Fruit fly (Drosophila melanogaster) whole organism, embryonic: ENCODE results near the gene CG13658.

ENCODE experiments used
- B-H1 ChIP-seq: fragments of 200-800 bp; sonication (Bioruptor generic); IDR thresholded peaks from 3 replicates; pipeline ENCODE4 v1.3.6; 2022; ENCODE audit warnings: missing biosample characterization, missing genetic modification characterization
- Bgb ChIP-seq: fragments of 200-800 bp; sonication (Bioruptor generic); IDR thresholded peaks from 2 replicates; pipeline ENCODE4 v1.3.6; 2022; ENCODE audit warnings: missing biosample characterization, missing genetic modification characterization; ENCODE audit not compliant: partially characterized antibody
- CG11696 ChIP-seq: fragments of 200-800 bp; sonication (Bioruptor generic); IDR thresholded peaks from 2 replicates; pipeline ENCODE4 v1.3.6; 2022; ENCODE audit warnings: missing biosample characterization, missing genetic modification characterization
- CG12071 ChIP-seq: fragments of 200-800 bp; sonication (Bioruptor generic); optimal IDR thresholded peaks from 3 replicates; lab custom pipeline; 2018; ENCODE audit warnings: missing biosample characterization, mild to moderate bottlenecking, missing genetic modification characterization
- CG12391 ChIP-seq: fragments of 200-800 bp; sonication (Bioruptor generic); optimal IDR thresholded peaks from 3 replicates; lab custom pipeline; 2018; ENCODE audit warnings: missing biosample characterization, mild to moderate bottlenecking, missing genetic modification characterization, moderate library complexity
- CG13296 ChIP-seq: fragments of 200-800 bp; sonication (Bioruptor generic); optimal IDR thresholded peaks from 3 replicates; lab custom pipeline; 2018; ENCODE audit warnings: missing biosample characterization, mild to moderate bottlenecking, missing genetic modification characterization
- CG13894 ChIP-seq: fragments of 200-800 bp; sonication (Bioruptor generic); optimal IDR thresholded peaks from 3 replicates; lab custom pipeline; 2018; ENCODE audit warnings: missing biosample characterization, mild to moderate bottlenecking, missing genetic modification characterization, moderate library complexity
- CG14965 ChIP-seq: fragments of 200-800 bp; sonication (Bioruptor generic); optimal IDR thresholded peaks from 2 replicates; lab custom pipeline; 2016; ENCODE audit warnings: missing biosample characterization, missing genetic modification characterization, borderline replicate concordance
- CG15073 ChIP-seq: fragments of 200-800 bp; sonication (Bioruptor generic); optimal IDR thresholded peaks from 2 replicates; lab custom pipeline; 2016; ENCODE audit warnings: missing biosample characterization, missing genetic modification characterization
- CG15601 ChIP-seq: fragments of 200-800 bp; sonication (Bioruptor generic); optimal IDR thresholded peaks from 3 replicates; lab custom pipeline; 2019; ENCODE audit warnings: missing biosample characterization, mild to moderate bottlenecking, missing genetic modification characterization, moderate library complexity
- CG16815 ChIP-seq: fragments of 200-800 bp; sonication (Bioruptor generic); optimal IDR thresholded peaks from 3 replicates; lab custom pipeline; 2017; ENCODE audit warnings: missing biosample characterization, mild to moderate bottlenecking, missing genetic modification characterization
- CG1832 ChIP-seq: fragments of 200-800 bp; sonication (Bioruptor generic); optimal IDR thresholded peaks from 2 replicates; lab custom pipeline; 2017; ENCODE audit warnings: missing biosample characterization, mild to moderate bottlenecking, missing genetic modification characterization, inconsistent platforms
- CG2678 ChIP-seq: fragments of 200-800 bp; sonication (Bioruptor generic); optimal IDR thresholded peaks from 3 replicates; lab custom pipeline; 2019; ENCODE audit warnings: missing biosample characterization, mild to moderate bottlenecking, missing genetic modification characterization, moderate library complexity
- CG30020 ChIP-seq: fragments of 200-800 bp; optimal IDR thresholded peaks from 2 replicates; lab custom pipeline; 2019; ENCODE audit warnings: missing biosample characterization, mild to moderate bottlenecking, missing genetic modification characterization, moderate library complexity
- CG3065 ChIP-seq: fragments of 200-800 bp; sonication (Bioruptor generic); optimal IDR thresholded peaks from 2 replicates; lab custom pipeline; 2016; ENCODE audit warnings: missing biosample characterization, missing genetic modification characterization
- CG34422 ChIP-seq: fragments of 200-800 bp; sonication (Bioruptor generic); IDR thresholded peaks from 3 replicates; pipeline ENCODE4 v1.3.6; 2022; ENCODE audit warnings: missing biosample characterization, missing genetic modification characterization
- CG8281 ChIP-seq: fragments of 200-800 bp; sonication (Bioruptor generic); optimal IDR thresholded peaks from 2 replicates; lab custom pipeline; 2018; ENCODE audit warnings: missing biosample characterization, mild to moderate bottlenecking, missing genetic modification characterization, moderate library complexity
- CG8924 ChIP-seq: fragments of 200-800 bp; optimal IDR thresholded peaks from 3 replicates; lab custom pipeline; 2019; ENCODE audit warnings: missing biosample characterization, mild to moderate bottlenecking, missing genetic modification characterization, moderate library complexity
- D ChIP-seq, 2 experiments: fragments of 200-800 bp in 1 of 2; fragments of >200 bp in 1 of 2; sonication (Bioruptor generic) in 1 of 2; optimal IDR thresholded peaks; 2 replicates in 1 of 2; 3 replicates in 1 of 2; lab custom pipeline; 2017; ENCODE audit warnings: mild to moderate bottlenecking in 1 of 2, missing biosample characterization in 1 of 2, missing genetic modification characterization in 1 of 2, missing genetic modification reagents in 1 of 2
- GATAe ChIP-seq: fragments of 200-800 bp; sonication (Bioruptor generic); conservative IDR thresholded peaks from 2 replicates; pipeline ENCODE4 v1.3.6; 2022; ENCODE audit warnings: missing biosample characterization, missing genetic modification characterization
- Gsc ChIP-seq: fragments of 200-800 bp; sonication (Bioruptor generic); IDR thresholded peaks from 2 replicates; pipeline ENCODE4 v1.3.6; 2022; ENCODE audit warnings: missing biosample characterization, missing genetic modification characterization
- Med ChIP-seq: fragments of 200-800 bp; sonication (Bioruptor generic); peaks from one replicate; lab custom pipeline; 2016; ENCODE audit warnings: missing biosample characterization, missing genetic modification characterization, mild to moderate bottlenecking, inconsistent platforms, moderate library complexity
- NFAT ChIP-seq: fragments of 200-800 bp; sonication (Bioruptor generic); IDR thresholded peaks from 2 replicates; pipeline ENCODE4 v1.3.6; 2022; ENCODE audit warnings: missing biosample characterization, missing genetic modification characterization
- Neu2 ChIP-seq: fragments of 200-800 bp; sonication (Bioruptor generic); optimal IDR thresholded peaks from 3 replicates; lab custom pipeline; 2016; ENCODE audit warnings: missing biosample characterization, missing genetic modification characterization, borderline replicate concordance
- Pdp1 ChIP-seq, 2 experiments: fragments of 200-800 bp; sonication (Bioruptor generic); optimal IDR thresholded peaks; 3 replicates each; lab custom pipeline; 2016; ENCODE audit warnings: missing biosample characterization in 2 of 2, missing genetic modification characterization in 2 of 2, mild to moderate bottlenecking in 1 of 2, moderate library complexity in 1 of 2
- Scr ChIP-seq: fragments of 200-800 bp; sonication (Bioruptor generic); IDR thresholded peaks from 2 replicates; pipeline ENCODE4 v1.3.6; 2022; ENCODE audit warnings: missing biosample characterization, missing genetic modification characterization; ENCODE audit not compliant: partially characterized antibody
- Side ChIP-seq: fragments of 200-800 bp; sonication (Bioruptor generic); optimal IDR thresholded peaks from 2 replicates; lab custom pipeline; 2016; ENCODE audit warnings: missing biosample characterization, missing genetic modification characterization
- Stat92E ChIP-seq, 3 experiments: fragments of >200 bp in 2 of 3; fragments of 200-800 bp in 1 of 3; sonication (Bioruptor generic) in 1 of 3; optimal IDR thresholded peaks; 2 replicates each; lab custom pipeline; 2017 to 2019; ENCODE audit warnings: missing biosample characterization in 3 of 3, missing genetic modification characterization in 3 of 3, mild to moderate bottlenecking in 1 of 3, moderate library complexity in 1 of 3
- aop ChIP-seq: fragments of 200-800 bp; sonication (Bioruptor generic); IDR thresholded peaks from 2 replicates; pipeline ENCODE4 v1.3.6; 2022; ENCODE audit warnings: missing biosample characterization, missing genetic modification characterization
- ase ChIP-seq: fragments of 200-800 bp; sonication (Bioruptor generic); IDR thresholded peaks from 3 replicates; pipeline ENCODE4 v1.3.6; 2022; ENCODE audit warnings: missing biosample characterization, missing genetic modification characterization
- ci ChIP-seq: fragments of 200-800 bp; sonication (Bioruptor generic); IDR thresholded peaks from 3 replicates; pipeline ENCODE4 v1.3.6; 2022; ENCODE audit warnings: missing biosample characterization, missing genetic modification characterization
- gcm2 ChIP-seq: fragments of 200-800 bp; sonication (Bioruptor generic); optimal IDR thresholded peaks from 2 replicates; lab custom pipeline; 2016; ENCODE audit warnings: missing biosample characterization, missing genetic modification characterization
- knrl ChIP-seq: fragments of 200-800 bp; sonication (Bioruptor generic); IDR thresholded peaks from 3 replicates; pipeline ENCODE4 v1.3.6; 2022; ENCODE audit warnings: missing biosample characterization, missing genetic modification characterization; ENCODE audit not compliant: partially characterized antibody
- lov ChIP-seq, 2 experiments: fragments of 200-800 bp in 1 of 2; fragments of >200 bp in 1 of 2; sonication (Bioruptor generic) in 1 of 2; IDR thresholded peaks in 1 of 2; optimal IDR thresholded peaks in 1 of 2; 2 replicates in 1 of 2; 3 replicates in 1 of 2; pipeline versions ENCODE4 v1.3.6 to Lab custom; 2017 to 2022; ENCODE audit warnings: missing biosample characterization in 1 of 2, missing genetic modification characterization in 1 of 2
- mirr ChIP-seq: fragments of 200-800 bp; sonication (Bioruptor generic); optimal IDR thresholded peaks from 3 replicates; lab custom pipeline; 2018; ENCODE audit warnings: missing biosample characterization, mild to moderate bottlenecking, missing genetic modification characterization
- pan ChIP-seq, 4 experiments: fragments of >200 bp in 3 of 4; fragments of 200-800 bp in 1 of 4; sonication (Bioruptor generic) in 1 of 4; optimal IDR thresholded peaks in 3 of 4; IDR thresholded peaks in 1 of 4; 2 replicates each; pipeline versions ENCODE4 v1.3.6 to Lab custom; 2017 to 2022; ENCODE audit warnings: missing biosample characterization in 2 of 4, missing genetic modification characterization in 2 of 4, mixed read lengths in 1 of 4
- ro ChIP-seq: fragments of 200-800 bp; sonication (Bioruptor generic); IDR thresholded peaks from 2 replicates; pipeline ENCODE4 v1.3.6; 2022; ENCODE audit warnings: missing biosample characterization, missing genetic modification characterization
- sisA ChIP-seq: fragments of 200-800 bp; sonication (Bioruptor generic); IDR thresholded peaks from 2 replicates; pipeline ENCODE4 v1.3.6; 2022; ENCODE audit warnings: missing biosample characterization, missing genetic modification characterization
- sob ChIP-seq: fragments of 200-800 bp; sonication (Bioruptor generic); IDR thresholded peaks from 2 replicates; pipeline ENCODE4 v1.3.6; 2022; ENCODE audit warnings: missing biosample characterization, missing genetic modification characterization
- sug ChIP-seq: fragments of 200-800 bp; optimal IDR thresholded peaks from 2 replicates; lab custom pipeline; 2019; ENCODE audit warnings: missing biosample characterization, mild to moderate bottlenecking, missing genetic modification characterization, moderate library complexity
- tna ChIP-seq: fragments of 200-800 bp; sonication (Bioruptor generic); IDR thresholded peaks from 2 replicates; pipeline ENCODE4 v1.3.6; 2022; ENCODE audit warnings: missing biosample characterization, missing genetic modification characterization; ENCODE audit not compliant: partially characterized antibody
- toy ChIP-seq: fragments of 200-800 bp; sonication (Bioruptor generic); IDR thresholded peaks from 2 replicates; pipeline ENCODE4 v1.3.6; 2022; ENCODE audit warnings: missing biosample characterization, missing genetic modification characterization
- ttk ChIP-seq: fragments of 200-800 bp; sonication (Bioruptor generic); IDR thresholded peaks from 2 replicates; pipeline ENCODE4 v2.1.2; 2022; ENCODE audit warnings: missing biosample characterization, missing genetic modification characterization
- twi ChIP-seq: fragments of 200-800 bp; optimal IDR thresholded peaks from 2 replicates; lab custom pipeline; 2019; ENCODE audit warnings: missing biosample characterization, mild to moderate bottlenecking, missing genetic modification characterization, moderate library complexity
- vnd ChIP-seq: fragments of 200-800 bp; sonication (Bioruptor generic); IDR thresholded peaks from 3 replicates; pipeline ENCODE4 v1.3.6; 2022; ENCODE audit warnings: missing biosample characterization, missing genetic modification characterization; ENCODE audit not compliant: partially characterized antibody
- wor ChIP-seq: fragments of 200-800 bp; sonication (Bioruptor generic); IDR thresholded peaks from 2 replicates; pipeline ENCODE4 v1.3.6; 2022; ENCODE audit warnings: missing biosample characterization, missing genetic modification characterization

CG13658 gene

DNA sequence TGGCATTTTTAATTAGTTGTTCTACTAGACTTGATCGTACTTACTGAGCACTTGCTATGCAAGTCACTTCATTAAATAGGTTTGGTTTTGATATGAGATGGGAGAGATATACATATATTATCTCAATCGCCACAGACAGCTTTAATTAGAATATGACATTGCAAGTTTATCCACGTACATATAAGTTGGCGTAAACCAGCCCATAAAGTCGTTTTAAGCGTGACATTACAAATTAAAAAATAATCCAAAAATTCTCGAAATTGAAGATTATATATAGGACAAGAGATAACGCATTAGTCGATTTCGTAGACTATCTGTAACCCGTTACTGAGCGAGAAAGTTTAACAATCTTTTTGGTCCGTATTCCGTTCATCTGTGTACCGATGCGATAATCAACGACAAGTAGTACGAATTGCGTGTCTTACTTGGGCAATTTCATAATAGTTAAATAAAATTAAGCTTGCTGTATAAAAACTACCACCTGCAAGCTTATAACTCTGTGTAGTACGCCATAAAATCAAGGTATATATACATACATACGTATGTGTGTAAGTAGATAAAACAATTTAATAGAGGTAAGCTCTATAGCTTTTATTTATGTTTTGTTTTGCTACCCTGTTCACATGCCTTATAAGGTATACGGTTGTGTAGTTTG is 32.9 kb downstream of the CG13658 start, which contains the start of gene CG10560 (continued):
- TF ChIP-seq CG13296 (GFP tag; lab: Kevin White, UChicago) (peak; percentile 46), Pdp1 (GFP tag; optimal IDR thresholded peaks at IDR 0.05; lab: Kevin White, UChicago) (peak in 1 of 2 experiments; percentile 54), CG13894 (tag; lab: Kevin White, UChicago) (peak; percentile 67), lov (optimal IDR thresholded peaks at IDR 0.05; lab: Kevin White, UChicago) (no peak), lov (GFP tag; IDR thresholded peaks at IDR 0.05; lab: Robert Waterston, UW) (no peak), CG3065 (GFP tag; lab: Kevin White, UChicago) (no peak)

DNA sequence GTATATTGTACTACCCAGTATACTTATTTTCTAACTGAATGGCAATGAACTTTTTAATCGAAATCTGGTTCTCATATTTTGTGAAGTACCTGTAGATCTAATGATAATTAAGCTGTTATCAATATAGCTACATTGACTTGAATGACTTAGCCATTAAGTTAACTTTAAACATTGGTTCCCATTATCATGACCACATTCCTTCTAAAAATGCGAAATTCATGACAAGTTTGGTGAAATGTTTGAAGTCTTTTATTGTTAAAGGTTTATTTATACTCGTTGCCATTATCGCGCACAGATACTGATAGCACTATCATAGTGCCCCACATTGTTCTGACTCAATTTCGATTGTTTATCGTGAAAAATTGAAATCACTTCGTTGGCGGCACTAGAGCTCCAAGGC is 33.6 kb downstream of the CG13658 start:
- TF ChIP-seq pan (optimal IDR thresholded peaks at IDR 0.05; lab: Kevin White, UChicago) = no peak
- TF ChIP-seq pan (GFP tag; optimal IDR thresholded peaks at IDR 0.05 in 1 of 2, IDR thresholded peaks at IDR 0.05 in 1 of 2) = no peak
- no peak for TF ChIP-seq CG8281 (tag; lab: Kevin White, UChicago)
- no peak for TF ChIP-seq CG15601 (tag; lab: Kevin White, UChicago)
- no peak for TF ChIP-seq knrl (GFP tag; lab: Robert Waterston, UW)
- TF ChIP-seq CG16815 (GFP tag; lab: Kevin White, UChicago) = no peak
- no peak for TF ChIP-seq twi (tag; lab: Kevin White, UChicago)
- TF ChIP-seq vnd (GFP tag; lab: Robert Waterston, UW) = no peak
- no peak for TF ChIP-seq CG8924 (tag; lab: Kevin White, UChicago)
- no peak for TF ChIP-seq tna (GFP tag; lab: Robert Waterston, UW)
- TF ChIP-seq CG34422 = no peak
- no peak for TF ChIP-seq CG11696
- peak; percentile 33 for TF ChIP-seq Med (GFP tag; lab: Kevin White, UChicago)
- TF ChIP-seq mirr (GFP tag; lab: Kevin White, UChicago) = peak; percentile 36
- TF ChIP-seq ro (GFP tag; lab: Robert Waterston, UW) = no peak
- no peak for TF ChIP-seq ci
- no peak for TF ChIP-seq ttk (GFP tag; lab: Robert Waterston, UW)
- no peak for TF ChIP-seq wor (GFP tag; lab: Robert Waterston, UW)
- no peak for TF ChIP-seq Side
- no peak for TF ChIP-seq CG12391
- no peak for TF ChIP-seq ase (GFP tag; lab: Robert Waterston, UW)
- no peak for TF ChIP-seq sob (GFP tag; lab: Robert Waterston, UW)
- TF ChIP-seq Scr = no peak
- TF ChIP-seq aop (GFP tag; lab: Robert Waterston, UW) = no peak
- TF ChIP-seq Neu2 (GFP tag; lab: Kevin White, UChicago) = no peak
- TF ChIP-seq Gsc = no peak
- no peak for TF ChIP-seq CG1832 (GFP tag; lab: Kevin White, UChicago)
- TF ChIP-seq toy (GFP tag; lab: Robert Waterston, UW) = no peak
- TF ChIP-seq D (optimal IDR thresholded peaks at IDR 0.05; lab: Kevin White, UChicago) = no peak
- TF ChIP-seq D (GFP tag; optimal IDR thresholded peaks at IDR 0.05; lab: Kevin White, UChicago) = no peak
- TF ChIP-seq Stat92E (GFP tag; optimal IDR thresholded peaks at IDR 0.05; lab: Kevin White, UChicago) = no peak
- no peak for TF ChIP-seq Bgb (GFP tag; lab: Robert Waterston, UW)
- TF ChIP-seq sisA = no peak
- no peak for TF ChIP-seq CG2678
- no peak for TF ChIP-seq CG15073 (GFP tag; lab: Kevin White, UChicago)
- TF ChIP-seq sug (tag; lab: Kevin White, UChicago) = peak; percentile 86
- no peak for TF ChIP-seq CG30020 (tag; lab: Kevin White, UChicago)
- no peak for TF ChIP-seq NFAT (GFP tag; lab: Robert Waterston, UW)
- TF ChIP-seq gcm2 (GFP tag; lab: Kevin White, UChicago) = no peak
- 0 out of 2 replicates have a peak, but pooled peaks have one; percentile 40 for TF ChIP-seq GATAe (GFP tag; lab: Robert Waterston, UW)
- TF ChIP-seq B-H1 (GFP tag; lab: Robert Waterston, UW) = no peak
- TF ChIP-seq CG14965 (GFP tag; lab: Kevin White, UChicago) = no peak
- TF ChIP-seq CG12071 (GFP tag; lab: Kevin White, UChicago) = no peak
